Fruit fly (Drosophila melanogaster): Measurements from ENCODE around the gene CG14630.

CG14630 gene

DNA sequence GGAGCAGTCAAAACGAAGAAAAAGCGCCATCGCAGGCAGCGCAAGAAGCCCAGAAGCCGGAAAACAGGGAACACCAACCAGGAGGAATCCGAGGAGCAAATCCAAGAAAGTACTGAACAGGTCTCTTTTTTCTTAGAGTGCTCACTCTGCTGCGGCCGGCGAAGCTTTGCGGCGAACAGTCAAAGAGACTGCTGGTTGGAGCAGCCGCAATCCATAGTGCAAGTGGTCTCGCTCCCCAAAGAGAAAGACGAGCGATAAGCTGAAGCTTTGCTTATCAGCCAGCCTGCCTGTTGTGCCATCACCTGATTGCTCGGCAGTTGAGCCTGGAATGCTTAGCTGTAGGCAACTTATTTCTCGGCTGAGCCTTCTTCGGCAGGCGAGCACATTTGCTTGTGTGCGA lies at the start of gene CG14630:
TSS of gene CG14630 (plus strand) at position 301 of the 400 bp plus-strand sequence.
- no peak for TF ChIP-seq Snoo (tag; optimal IDR thresholded peaks at IDR 0.05)
- TF ChIP-seq CG34367 (tag; optimal IDR thresholded peaks at IDR 0.05) = no peak
- TF ChIP-seq CG13204 (GFP tag; optimal IDR thresholded peaks at IDR 0.05) = no peak
- no peak for TF ChIP-seq gl (tag; optimal IDR thresholded peaks at IDR 0.05)
- TF ChIP-seq Pif1B (GFP tag; optimal IDR thresholded peaks at IDR 0.05) = no peak
- TF ChIP-seq Pif1A (GFP tag; optimal IDR thresholded peaks at IDR 0.05) = no peak
- TF ChIP-seq CG9948 (tag; optimal IDR thresholded peaks at IDR 0.05) = no peak
- no peak for TF ChIP-seq fd96Ca (GFP tag; IDR thresholded peaks at IDR 0.05)
- no peak for TF ChIP-seq CG32121 (GFP tag; IDR thresholded peaks at IDR 0.05)
- no peak for TF ChIP-seq CG8301 (tag; optimal IDR thresholded peaks at IDR 0.05)
- no peak for TF ChIP-seq EcR (GFP tag; optimal IDR thresholded peaks at IDR 0.05)
- no peak for TF ChIP-seq CG4496 (GFP tag; IDR thresholded peaks at IDR 0.05)
- no peak for TF ChIP-seq CG12605 (GFP tag; IDR thresholded peaks at IDR 0.05)
- no peak for TF ChIP-seq Ets98B (GFP tag; IDR thresholded peaks at IDR 0.05)
- no peak for TF ChIP-seq CG17806 (tag; optimal IDR thresholded peaks at IDR 0.05)

DNA sequence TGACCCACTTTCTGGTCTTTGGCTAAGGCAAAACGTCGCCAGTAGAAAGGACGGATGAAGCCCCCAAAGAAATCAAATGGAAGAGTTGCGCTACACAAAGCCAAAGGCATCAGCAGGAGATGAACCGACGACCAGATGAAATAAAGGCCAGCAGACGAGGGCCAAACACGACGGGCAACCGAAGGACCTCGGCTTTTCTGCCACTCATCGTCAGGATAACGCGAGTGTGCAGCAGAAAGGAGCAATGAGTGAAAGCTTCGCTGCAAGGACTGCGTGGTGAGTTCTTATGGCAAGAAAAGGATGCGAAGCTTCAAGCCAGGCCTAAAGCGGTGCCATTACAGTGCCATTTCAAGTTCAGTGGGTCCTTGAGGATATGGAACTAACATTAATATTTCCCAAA lies 45.4 kb upstream of the CG14630 start:
- TF ChIP-seq CG13204 (GFP tag; optimal IDR thresholded peaks at IDR 0.05) (no peak), fd96Ca (GFP tag; IDR thresholded peaks at IDR 0.05) (no peak), CG32121 (GFP tag; IDR thresholded peaks at IDR 0.05) (no peak), CG34367 (tag; optimal IDR thresholded peaks at IDR 0.05) (no peak), gl (tag; optimal IDR thresholded peaks at IDR 0.05) (no peak), Ets98B (GFP tag; IDR thresholded peaks at IDR 0.05) (no peak), CG8301 (tag; optimal IDR thresholded peaks at IDR 0.05) (no peak), Snoo (tag; optimal IDR thresholded peaks at IDR 0.05) (no peak), CG12605 (GFP tag; IDR thresholded peaks at IDR 0.05) (no peak)

DNA sequence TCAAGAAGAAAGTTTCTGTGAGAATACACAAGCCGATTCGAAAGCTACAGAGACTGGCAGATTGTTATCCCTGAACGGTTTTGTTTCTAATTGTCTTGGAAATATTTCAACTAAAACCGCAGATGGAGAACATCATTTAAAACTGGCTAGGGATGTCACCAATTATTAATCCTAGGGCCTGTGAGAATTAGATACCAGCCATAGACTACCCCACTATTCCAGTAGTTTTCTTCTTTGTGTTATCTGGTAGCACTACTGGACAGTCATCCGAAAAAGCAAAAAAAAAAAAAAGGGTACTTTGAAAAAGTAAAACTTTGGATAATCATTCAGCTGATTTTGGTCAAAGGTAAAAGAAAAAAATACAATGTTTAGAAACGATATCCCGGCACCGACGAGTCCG lies 41.1 kb upstream of the CG14630 start, which contains the start of gene CG18823:
TSS of gene CG18823 (plus strand) at position 301 of the 400 bp plus-strand sequence.
- TF ChIP-seq CG8159 (tag; optimal IDR thresholded peaks at IDR 0.05) (no peak), CG34367 (tag; optimal IDR thresholded peaks at IDR 0.05) (no peak), CG9948 (tag; optimal IDR thresholded peaks at IDR 0.05) (no peak), gl (tag; optimal IDR thresholded peaks at IDR 0.05) (no peak), D1 (tag; optimal IDR thresholded peaks at IDR 0.05) (no peak), Snoo (tag; optimal IDR thresholded peaks at IDR 0.05) (no peak), CG17806 (tag; optimal IDR thresholded peaks at IDR 0.05) (no peak), CG8301 (tag; optimal IDR thresholded peaks at IDR 0.05) (no peak), Pif1A (GFP tag; optimal IDR thresholded peaks at IDR 0.05) (no peak), CG15710 (tag; optimal IDR thresholded peaks at IDR 0.05) (no peak)

DNA sequence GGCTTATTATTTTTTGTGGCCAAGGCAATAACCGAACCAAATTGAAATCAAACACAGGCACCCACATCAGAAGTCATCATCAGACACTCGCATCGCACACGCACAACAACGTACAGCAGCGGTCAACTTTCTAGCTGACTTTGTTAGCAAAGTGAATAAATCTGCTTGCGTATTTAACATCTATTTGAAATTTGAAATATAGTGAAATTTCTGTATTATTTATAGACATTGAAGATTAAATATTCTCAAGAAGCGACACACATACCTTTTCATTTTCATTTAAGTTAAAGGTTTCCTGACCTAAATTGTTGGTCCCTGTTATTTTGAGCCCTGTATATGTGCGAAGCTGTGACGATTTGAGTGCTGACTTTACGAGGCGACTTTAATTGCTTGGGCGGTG lies 32.4 kb upstream of the CG14630 start:
- TF ChIP-seq rn (GFP tag; IDR thresholded peaks at IDR 0.05) (no peak), CG8159 (tag; optimal IDR thresholded peaks at IDR 0.05) (peak; percentile 23)

DNA sequence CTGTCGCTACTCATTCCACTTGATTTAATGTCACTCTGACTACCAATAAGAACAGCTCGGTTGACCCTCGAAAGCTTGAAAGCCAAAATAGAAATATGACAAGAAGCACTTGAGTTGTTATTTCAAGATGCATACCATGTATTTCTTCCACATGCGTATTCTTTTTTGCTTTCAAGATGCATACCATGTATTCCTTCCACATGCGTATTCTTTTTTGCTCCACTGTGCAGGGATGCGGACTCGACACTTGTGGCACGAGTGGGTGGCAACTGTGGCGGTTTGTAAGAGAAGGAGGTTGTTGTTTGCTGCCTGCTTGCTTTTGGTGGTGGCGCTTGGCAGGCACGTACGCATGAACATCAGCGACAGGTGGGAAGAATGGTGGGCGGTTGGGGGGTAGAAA lies 25.1 kb upstream of the CG14630 start:
- TF ChIP-seq Pif1A (GFP tag; optimal IDR thresholded peaks at IDR 0.05) (no peak), Snoo (tag; optimal IDR thresholded peaks at IDR 0.05) (no peak), CG15710 (tag; optimal IDR thresholded peaks at IDR 0.05) (no peak), CG13204 (GFP tag; optimal IDR thresholded peaks at IDR 0.05) (no peak), CG34367 (tag; optimal IDR thresholded peaks at IDR 0.05) (no peak), gl (tag; optimal IDR thresholded peaks at IDR 0.05) (no peak), EcR (GFP tag; optimal IDR thresholded peaks at IDR 0.05) (no peak), CG8159 (tag; optimal IDR thresholded peaks at IDR 0.05) (no peak), CG8301 (tag; optimal IDR thresholded peaks at IDR 0.05) (no peak), fd96Ca (GFP tag; IDR thresholded peaks at IDR 0.05) (no peak), CG10348 (GFP tag; IDR thresholded peaks at IDR 0.05) (no peak), CG17806 (tag; optimal IDR thresholded peaks at IDR 0.05) (no peak), rn (GFP tag; IDR thresholded peaks at IDR 0.05) (no peak), CG14655 (GFP tag; optimal IDR thresholded peaks at IDR 0.05) (no peak), CG12605 (GFP tag; IDR thresholded peaks at IDR 0.05) (no peak)

DNA sequence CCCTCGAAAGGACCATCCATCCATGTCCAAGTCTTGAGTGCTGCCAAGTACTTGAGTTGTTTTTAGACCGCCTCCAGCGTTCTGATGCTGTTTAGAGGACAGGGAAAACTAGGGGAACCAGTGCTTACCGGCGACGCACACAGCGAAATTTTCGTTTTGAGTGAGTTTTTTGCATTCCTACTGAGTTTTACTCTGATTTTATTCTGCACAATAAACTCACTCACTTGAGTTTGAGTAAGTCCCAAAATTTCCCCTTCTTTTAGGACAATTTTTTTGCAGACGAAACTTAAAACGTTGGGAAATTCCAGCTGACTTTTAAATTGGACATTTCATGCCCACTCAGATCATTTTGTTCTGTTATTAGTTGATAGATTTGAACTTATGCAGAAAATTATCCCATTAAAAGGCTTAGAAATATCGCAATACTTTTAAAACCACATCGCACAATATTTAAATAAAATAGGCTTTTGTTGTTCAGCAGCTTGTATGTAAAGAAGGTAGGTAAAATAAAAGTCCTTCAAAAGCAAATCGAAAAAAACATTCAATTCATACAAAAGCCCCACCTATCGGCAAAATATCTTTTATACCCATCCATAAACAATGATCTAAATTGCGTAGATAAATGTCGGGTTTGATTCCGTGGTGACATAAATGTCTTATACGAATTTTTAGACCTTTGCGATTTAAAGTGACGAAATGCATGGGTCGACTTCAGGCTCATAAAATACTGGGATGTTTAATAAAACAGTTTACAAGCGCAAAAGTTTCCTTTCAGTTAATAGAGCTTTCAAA lies 21.6 kb upstream of the CG14630 start:
- TF ChIP-seq CG12605 (GFP tag; IDR thresholded peaks at IDR 0.05) (no peak), CG9948 (tag; optimal IDR thresholded peaks at IDR 0.05) (no peak), EcR (GFP tag; optimal IDR thresholded peaks at IDR 0.05) (no peak), CG14655 (GFP tag; optimal IDR thresholded peaks at IDR 0.05) (no peak), Snoo (tag; optimal IDR thresholded peaks at IDR 0.05) (no peak)

DNA sequence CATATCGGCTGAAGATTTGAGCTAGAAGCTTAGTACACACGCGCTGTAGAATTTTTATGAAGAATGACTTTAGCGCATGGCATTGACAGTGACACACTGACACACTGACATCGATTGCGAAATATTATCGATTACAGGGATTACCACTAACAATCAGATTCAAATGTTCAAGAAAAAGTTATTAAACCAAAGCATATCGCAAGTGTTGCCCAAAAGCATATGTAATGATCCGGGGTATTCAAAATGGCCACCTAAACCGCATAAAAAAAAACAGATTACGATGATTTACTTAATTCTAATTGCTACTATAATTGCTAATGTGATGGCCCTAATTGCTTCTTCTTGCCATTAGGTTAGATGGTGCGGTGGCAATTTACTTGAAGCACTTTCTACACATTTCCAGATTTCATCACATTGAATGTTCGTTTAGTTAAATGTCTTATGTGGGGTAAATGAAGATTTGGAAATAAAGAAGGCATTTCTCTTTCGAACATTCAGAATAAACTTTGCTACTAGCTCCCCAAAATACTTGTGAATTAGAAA lies 19.7 kb upstream of the CG14630 start, which contains the start of the genes TfIIA-S-2 and CG14631:
TSS of gene TfIIA-S-2 (minus strand) at position 101 of the 543 bp plus-strand sequence.
TSS of gene CG14631 (plus strand) at position 493 of the 543 bp plus-strand sequence.
- no peak for TF ChIP-seq EcR (GFP tag; optimal IDR thresholded peaks at IDR 0.05)
- TF ChIP-seq gl (tag; optimal IDR thresholded peaks at IDR 0.05) = no peak
- no peak for TF ChIP-seq Ets98B (GFP tag; IDR thresholded peaks at IDR 0.05)
- TF ChIP-seq CG12605 (GFP tag; IDR thresholded peaks at IDR 0.05) = no peak
- TF ChIP-seq CG13204 (GFP tag; optimal IDR thresholded peaks at IDR 0.05) = no peak
- no peak for TF ChIP-seq rn (GFP tag; IDR thresholded peaks at IDR 0.05)
- no peak for TF ChIP-seq Pif1B (GFP tag; optimal IDR thresholded peaks at IDR 0.05)
- TF ChIP-seq CG8301 (tag; optimal IDR thresholded peaks at IDR 0.05) = no peak
- no peak for TF ChIP-seq CG4496 (GFP tag; IDR thresholded peaks at IDR 0.05)
- no peak for TF ChIP-seq CG8159 (tag; optimal IDR thresholded peaks at IDR 0.05)
- TF ChIP-seq CG10348 (GFP tag; IDR thresholded peaks at IDR 0.05) = no peak
